Fruit fly (Drosophila melanogaster): ENCODE data around the gene CG15812.

The CG15812 gene

DNA sequence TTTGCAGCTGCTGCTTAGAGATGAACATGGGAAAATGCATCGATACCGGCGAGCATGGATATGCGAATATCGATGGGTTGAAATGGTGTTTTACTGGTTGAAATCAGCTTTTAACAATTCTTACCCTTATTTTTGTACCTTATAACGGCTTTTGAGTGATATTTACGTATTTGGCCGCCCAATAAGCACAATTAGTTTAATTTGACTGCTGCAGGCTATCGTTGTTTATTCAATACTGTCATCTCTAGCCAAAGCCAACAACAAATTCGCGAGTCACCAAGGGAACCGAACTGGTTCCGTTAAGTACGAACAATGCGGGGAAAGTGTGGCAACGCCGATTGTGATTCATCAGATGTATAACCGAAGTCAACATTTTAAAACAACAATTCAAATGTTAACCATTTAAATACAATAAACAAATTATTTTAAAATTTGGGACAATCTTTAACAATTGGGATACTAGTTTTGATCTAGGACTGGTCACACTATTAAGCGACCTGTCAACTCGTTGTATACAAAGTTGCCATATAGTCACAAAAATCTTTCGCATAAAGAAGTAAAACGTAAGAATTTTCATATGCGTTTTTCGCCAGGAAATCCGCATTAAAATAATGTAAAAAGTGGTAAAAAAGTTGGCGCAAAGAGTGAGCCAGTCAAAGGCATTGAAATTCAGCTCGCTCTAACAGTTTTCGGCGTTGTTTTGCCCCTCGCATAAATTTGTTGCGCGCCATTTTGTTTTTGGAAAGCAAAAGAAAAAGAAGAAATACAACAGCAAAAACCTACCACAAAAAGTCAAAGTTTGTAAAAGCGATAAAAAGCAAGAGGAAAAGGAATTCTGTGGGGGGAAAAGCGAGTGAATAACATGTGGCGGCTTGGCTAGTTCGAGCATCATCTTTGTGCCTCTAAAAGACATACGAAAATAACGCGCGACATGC, 11.4 kb upstream of the CG15812 start, which contains the start of the genes Usp5 and BtbVII (continued):
- TF ChIP-seq CG15514 (GFP tag; optimal IDR thresholded peaks at IDR 0.05) (peak; percentile 100), GATAe (GFP tag; conservative IDR thresholded peaks at IDR 0.05) (no peak), gsb-n (tag; optimal IDR thresholded peaks at IDR 0.05) (no peak), CG8290 (GFP tag; optimal IDR thresholded peaks at IDR 0.05) (peak; percentile 82), CG8290 (tag; optimal IDR thresholded peaks at IDR 0.05) (peak in 1 of 2 experiments; percentile 80), Oaz (GFP tag; IDR thresholded peaks at IDR 0.05) (0 out of 2 replicates have a peak, but pooled peaks have one; percentile 25), insv (GFP tag; optimal IDR thresholded peaks at IDR 0.05) (peak in 1 of 2 experiments; percentile 11), Max (GFP tag; optimal IDR thresholded peaks at IDR 0.05) (peak; percentile 43), salm (tag; optimal IDR thresholded peaks at IDR 0.05) (no peak), bab2 (GFP tag; optimal IDR thresholded peaks at IDR 0.05) (peak; percentile 56), CG4854 (GFP tag; optimal IDR thresholded peaks at IDR 0.05) (peak; percentile 1), fd96Cb (tag; optimal IDR thresholded peaks at IDR 0.05) (no peak), corto (GFP tag; optimal IDR thresholded peaks at IDR 0.05) (peak; percentile 27), btn (GFP tag; optimal IDR thresholded peaks at IDR 0.05) (peak; percentile 18), CG10209 (GFP tag; optimal IDR thresholded peaks at IDR 0.05) (peak; percentile 56), sens (GFP tag) (peak; percentile 96), Doc3 (GFP tag; IDR thresholded peaks at IDR 0.05; ENCODE audit: partially characterized antibody) (peak; percentile 99), zfh1 (GFP tag; IDR thresholded peaks at IDR 0.05) (peak; percentile 62), CG4820 (GFP tag; optimal IDR thresholded peaks at IDR 0.05) (peak; percentile 37), Scr (GFP tag; IDR thresholded peaks at IDR 0.05; ENCODE audit: partially characterized antibody) (peak; percentile 99), Usf (GFP tag; optimal IDR thresholded peaks at IDR 0.05) (no peak), ftz-f1 (GFP tag; optimal IDR thresholded peaks at IDR 0.05) (peak; percentile 87), gcm2 (GFP tag; optimal IDR thresholded peaks at IDR 0.05) (no peak), shn (GFP tag; optimal IDR thresholded peaks at IDR 0.05) (peak; percentile 74), chm (GFP tag; IDR thresholded peaks at IDR 0.05) (peak; percentile 36; the same call in 1 of the 2 replicates), kni (GFP tag; optimal IDR thresholded peaks at IDR 0.05) (peak; percentile 12), otp (GFP tag; IDR thresholded peaks at IDR 0.05) (0 out of 3 replicates have a peak, but pooled peaks have one; percentile 15), bbx (GFP tag; IDR thresholded peaks at IDR 0.05; ENCODE audit: partially characterized antibody) (peak; percentile 91), CTCF (GFP tag; optimal IDR thresholded peaks at IDR 0.05) (no peak), Med (GFP tag) (peak; percentile 96), al (GFP tag; IDR thresholded peaks at IDR 0.05) (peak; percentile 36; the same call in 1 of the 2 replicates), CG17361 (GFP tag; IDR thresholded peaks at IDR 0.05) (peak; percentile 30; the same call in 2 of the 3 replicates), vfl (GFP tag; optimal IDR thresholded peaks at IDR 0.05) (peak; percentile 51), Dip3 (GFP tag; optimal IDR thresholded peaks at IDR 0.05) (peak; percentile 49), CG6654 (GFP tag; optimal IDR thresholded peaks at IDR 0.05) (no peak), H15 (GFP tag; IDR thresholded peaks at IDR 0.05) (0 out of 3 replicates have a peak, but pooled peaks have one; percentile 13), tll (GFP tag; optimal IDR thresholded peaks at IDR 0.05) (peak in 1 of 2 experiments; percentile 61), crc (GFP tag; optimal IDR thresholded peaks at IDR 0.05) (peak; percentile 22), CG11247 (GFP tag; IDR thresholded peaks at IDR 0.05) (peak; percentile 48; the same call in 1 of the 2 replicates), ken (GFP tag; IDR thresholded peaks at IDR 0.05) (no peak), lab (GFP tag; optimal IDR thresholded peaks at IDR 0.05) (peak; percentile 67), grn (GFP tag; optimal IDR thresholded peaks at IDR 0.05) (no peak), Hey (tag; optimal IDR thresholded peaks at IDR 0.05) (no peak), ERR (GFP tag; optimal IDR thresholded peaks at IDR 0.05) (peak; percentile 6), CG3065 (GFP tag; optimal IDR thresholded peaks at IDR 0.05) (peak; percentile 61), D19A (tag; optimal IDR thresholded peaks at IDR 0.05) (no peak), Rx (GFP tag; IDR thresholded peaks at IDR 0.05) (no peak), Gsc (GFP tag; IDR thresholded peaks at IDR 0.05) (no peak), CG31365 (tag; optimal IDR thresholded peaks at IDR 0.05) (peak; percentile 38)
